Fruit fly (Drosophila melanogaster): ENCODE results near the gene hiw.
A peak's percentile ranks its signal among the peaks of the same experiment; 100 is the strongest.

The hiw gene

dm6 chrX:15063404-15064062 is at the start of gene hiw, which contains the start of gene ND-B18 (continued):
- TF ChIP-seq hkb (optimal IDR thresholded peaks at IDR 0.05) (no peak), hkb (GFP tag; IDR thresholded peaks at IDR 0.05) (0 out of 2 replicates have a peak, but pooled peaks have one; percentile 15), Bgb (GFP tag; IDR thresholded peaks at IDR 0.05; ENCODE audit: partially characterized antibody) (no peak; the same call in none of the 2 replicates), CG1647 (GFP tag; optimal IDR thresholded peaks at IDR 0.05) (peak; percentile 38), CG3995 (GFP tag; optimal IDR thresholded peaks at IDR 0.05) (peak; percentile 64), CG12769 (tag; optimal IDR thresholded peaks at IDR 0.05) (no peak), CG15479 (GFP tag; optimal IDR thresholded peaks at IDR 0.05) (peak; percentile 63), CG13624 (GFP tag; optimal IDR thresholded peaks at IDR 0.05) (peak; percentile 29), CG33213 (GFP tag; optimal IDR thresholded peaks at IDR 0.05) (peak; percentile 32), zfh1 (GFP tag; IDR thresholded peaks at IDR 0.05) (0 out of 3 replicates have a peak, but pooled peaks have one; percentile 34), Trl (optimal IDR thresholded peaks at IDR 0.05) (peak; percentile 7 to 22), Trl (GFP tag; optimal IDR thresholded peaks at IDR 0.05) (peak; percentile 27), kni (GFP tag; optimal IDR thresholded peaks at IDR 0.05) (no peak), bcd (GFP tag; optimal IDR thresholded peaks at IDR 0.05) (no peak), CG9932 (GFP tag; IDR thresholded peaks at IDR 0.05) (peak; percentile 23; the same call in 1 of the 2 replicates), btn (GFP tag; optimal IDR thresholded peaks at IDR 0.05) (no peak), pzg (GFP tag; optimal IDR thresholded peaks at IDR 0.05) (peak; percentile 83), CG18262 (tag; optimal IDR thresholded peaks at IDR 0.05) (peak; percentile 17), CG12104 (GFP tag; optimal IDR thresholded peaks at IDR 0.05) (peak; percentile 30), E2f1 (GFP tag; IDR thresholded peaks at IDR 0.05) (no peak), CoRest (tag; optimal IDR thresholded peaks at IDR 0.05) (peak; percentile 47), fu2 (GFP tag; optimal IDR thresholded peaks at IDR 0.05) (no peak), unpg (GFP tag; optimal IDR thresholded peaks at IDR 0.05) (peak; percentile 6), sens (GFP tag) (peak; percentile 70), Rfx (GFP tag; IDR thresholded peaks at IDR 0.05) (peak; percentile 56), HLH4C (GFP tag; IDR thresholded peaks at IDR 0.05; ENCODE audit: partially characterized antibody) (0 out of 3 replicates have a peak, but pooled peaks have one; percentile 11), CG6813 (GFP tag; optimal IDR thresholded peaks at IDR 0.05) (no peak), CG2116 (GFP tag; optimal IDR thresholded peaks at IDR 0.05) (peak; percentile 47), Sox102F (GFP tag; optimal IDR thresholded peaks at IDR 0.05) (no peak), Fer1 (GFP tag; optimal IDR thresholded peaks at IDR 0.05) (peak; percentile 47), ato (GFP tag; IDR thresholded peaks at IDR 0.05; ENCODE audit: partially characterized antibody) (0 out of 2 replicates have a peak, but pooled peaks have one; percentile 15), CG14710 (tag; optimal IDR thresholded peaks at IDR 0.05) (peak; percentile 46), CG4360 (GFP tag; IDR thresholded peaks at IDR 0.05) (peak; percentile 94), CG15514 (GFP tag; optimal IDR thresholded peaks at IDR 0.05) (peak; percentile 56), Aef1 (GFP tag; IDR thresholded peaks at IDR 0.05) (peak; percentile 69), dan (GFP tag; IDR thresholded peaks at IDR 0.05) (no peak), sob (GFP tag; IDR thresholded peaks at IDR 0.05) (0 out of 2 replicates have a peak, but pooled peaks have one; percentile 16), zen (tag; optimal IDR thresholded peaks at IDR 0.05) (no peak), Hr51 (GFP tag; optimal IDR thresholded peaks at IDR 0.05) (no peak), CG10267 (tag; optimal IDR thresholded peaks at IDR 0.05) (peak; percentile 95), ind (GFP tag; optimal IDR thresholded peaks at IDR 0.05) (peak; percentile 26), CG3847 (GFP tag; IDR thresholded peaks at IDR 0.05) (peak; percentile 79), Lhr (GFP tag; optimal IDR thresholded peaks at IDR 0.05) (peak; percentile 9), CG6689 (GFP tag; IDR thresholded peaks at IDR 0.05) (no peak), ken (GFP tag; IDR thresholded peaks at IDR 0.05) (0 out of 3 replicates have a peak, but pooled peaks have one; percentile 15), vvl (GFP tag; IDR thresholded peaks at IDR 0.05) (0 out of 2 replicates have a peak, but pooled peaks have one; percentile 12), dpn (GFP tag; optimal IDR thresholded peaks at IDR 0.05) (peak; percentile 26 to 29), NC2α (GFP tag; optimal IDR thresholded peaks at IDR 0.05) (no peak), CG17829 (tag; optimal IDR thresholded peaks at IDR 0.05) (peak; percentile 17)
